Worm (Caenorhabditis elegans): Measurements from ENCODE around the gene toca-1.
A peak's percentile ranks its signal among the peaks of the same experiment; 100 is the strongest.

- TF ChIP-seq ets-4 (tag; optimal IDR thresholded peaks at IDR 0.05) (no peak), sox-2 (GFP tag; IDR thresholded peaks at IDR 0.05) (no peak), ceh-9 (tag; optimal IDR thresholded peaks at IDR 0.05) (no peak), ama-1 (optimal IDR thresholded peaks at IDR 0.05) (no peak), tbx-2 (tag; optimal IDR thresholded peaks at IDR 0.05) (no peak), mec-3 (tag; optimal IDR thresholded peaks at IDR 0.05; ENCODE audit: borderline replicate concordance) (no peak), lin-11 (tag; optimal IDR thresholded peaks at IDR 0.05) (no peak), dve-1 (tag; optimal IDR thresholded peaks at IDR 0.05) (no peak), ceh-30 (tag; optimal IDR thresholded peaks at IDR 0.05) (no peak), hlh-30 (tag; optimal IDR thresholded peaks at IDR 0.05; ENCODE audit: insufficient read depth) (peak; percentile 92)
These were observed 16.7 kb downstream of the toca-1 start for ce11 chrX:1504529-1505080.

All from whole organism, late embryonic.